Fruit fly (Drosophila melanogaster) whole organism, embryonic: Measurements from ENCODE around the gene CG14120.

Source experiments
- Aef1 ChIP-seq: fragments of 200-800 bp; sonication (Bioruptor generic); IDR thresholded peaks from 3 replicates; pipeline ENCODE4 v1.3.6; 2022; ENCODE audit warnings: missing biosample characterization, missing genetic modification characterization
- B-H1 ChIP-seq: fragments of 200-800 bp; sonication (Bioruptor generic); IDR thresholded peaks from 3 replicates; pipeline ENCODE4 v1.3.6; 2022; ENCODE audit warnings: missing biosample characterization, missing genetic modification characterization
- CG11247 ChIP-seq: fragments of 200-800 bp; sonication (Bioruptor generic); IDR thresholded peaks from 2 replicates; pipeline ENCODE4 v1.3.6; 2022; ENCODE audit warnings: missing biosample characterization, missing genetic modification characterization
- CG12236 ChIP-seq: fragments of 200-800 bp; sonication (Bioruptor generic); optimal IDR thresholded peaks from 2 replicates; lab custom pipeline; 2016; ENCODE audit warnings: missing biosample characterization, missing genetic modification characterization
- CG13123 ChIP-seq: fragments of 200-800 bp; sonication (Bioruptor generic); optimal IDR thresholded peaks from 2 replicates; lab custom pipeline; 2016; ENCODE audit warnings: missing biosample characterization, missing genetic modification characterization
- CG13287 ChIP-seq: fragments of 200-800 bp; sonication (Bioruptor generic); IDR thresholded peaks from 2 replicates; pipeline ENCODE4 v1.3.6; 2022; ENCODE audit warnings: missing biosample characterization, missing genetic modification characterization; ENCODE audit not compliant: partially characterized antibody
- CG14860 ChIP-seq: fragments of 200-800 bp; sonication (Bioruptor generic); IDR thresholded peaks from 3 replicates; pipeline ENCODE4 v1.3.6; 2022; ENCODE audit warnings: missing biosample characterization, missing genetic modification characterization; ENCODE audit not compliant: partially characterized antibody
- CG17829 ChIP-seq: fragments of 200-800 bp; optimal IDR thresholded peaks from 2 replicates; lab custom pipeline; 2019; ENCODE audit warnings: missing biosample characterization, mild to moderate bottlenecking, missing genetic modification characterization, moderate library complexity
- CG2712 ChIP-seq: fragments of 200-800 bp; optimal IDR thresholded peaks from 3 replicates; lab custom pipeline; 2019; ENCODE audit warnings: missing biosample characterization, mild to moderate bottlenecking, missing genetic modification characterization, moderate library complexity
- CG31365 ChIP-seq: fragments of 200-800 bp; sonication (Bioruptor generic); optimal IDR thresholded peaks from 2 replicates; lab custom pipeline; 2018; ENCODE audit warnings: missing biosample characterization, mild to moderate bottlenecking, missing genetic modification characterization
- CG4328 ChIP-seq: fragments of 200-800 bp; sonication (Bioruptor generic); optimal IDR thresholded peaks from 3 replicates; lab custom pipeline; 2017; ENCODE audit warnings: missing biosample characterization, missing genetic modification reagents, missing genetic modification characterization
- CG4617 ChIP-seq: fragments of 200-800 bp; sonication (Bioruptor generic); optimal IDR thresholded peaks from 3 replicates; lab custom pipeline; 2016; ENCODE audit warnings: missing biosample characterization, missing genetic modification characterization, borderline replicate concordance
- CG4707 ChIP-seq: fragments of 200-800 bp; sonication (Bioruptor generic); optimal IDR thresholded peaks from 2 replicates; lab custom pipeline; 2018; ENCODE audit warnings: missing biosample characterization, mild to moderate bottlenecking, missing genetic modification characterization, moderate library complexity
- CG6175 ChIP-seq: fragments of 200-800 bp; sonication (Bioruptor generic); IDR thresholded peaks from 3 replicates; pipeline ENCODE4 v1.3.6; 2022; ENCODE audit warnings: missing biosample characterization, missing genetic modification characterization
- CG6813 ChIP-seq: fragments of 200-800 bp; sonication (Bioruptor generic); optimal IDR thresholded peaks from 2 replicates; lab custom pipeline; 2017; ENCODE audit warnings: missing biosample characterization, missing genetic modification characterization, mild to moderate bottlenecking, moderate library complexity, missing genetic modification reagents
- CG7745 ChIP-seq: fragments of 200-800 bp; sonication (Bioruptor generic); optimal IDR thresholded peaks from 2 replicates; lab custom pipeline; 2018; ENCODE audit warnings: missing biosample characterization, mild to moderate bottlenecking, missing genetic modification characterization, moderate library complexity
- CG8290 ChIP-seq, 3 experiments: fragments of 200-800 bp; sonication (Bioruptor generic); optimal IDR thresholded peaks; 2 replicates each; lab custom pipeline; 2016 to 2019; ENCODE audit warnings: missing biosample characterization in 3 of 3, missing genetic modification characterization in 3 of 3, mild to moderate bottlenecking in 2 of 3, moderate library complexity in 1 of 3
- Camta ChIP-seq: fragments of 200-800 bp; sonication (Bioruptor generic); optimal IDR thresholded peaks from 2 replicates; lab custom pipeline; 2016; ENCODE audit warnings: missing biosample characterization, missing genetic modification characterization
- Dek ChIP-seq: fragments of 200-800 bp; sonication (Bioruptor generic); optimal IDR thresholded peaks from 3 replicates; lab custom pipeline; 2019; ENCODE audit warnings: missing biosample characterization, mild to moderate bottlenecking, missing genetic modification characterization, moderate library complexity
- Dip3 ChIP-seq: fragments of 200-800 bp; sonication (Bioruptor generic); optimal IDR thresholded peaks from 3 replicates; lab custom pipeline; 2016; ENCODE audit warnings: missing biosample characterization, missing genetic modification characterization
- Doc3 ChIP-seq: fragments of 200-800 bp; sonication (Bioruptor generic); IDR thresholded peaks from 3 replicates; pipeline ENCODE4 v1.3.6; 2022; ENCODE audit warnings: missing biosample characterization, missing genetic modification characterization; ENCODE audit not compliant: partially characterized antibody
- Gsc ChIP-seq: fragments of 200-800 bp; sonication (Bioruptor generic); IDR thresholded peaks from 2 replicates; pipeline ENCODE4 v1.3.6; 2022; ENCODE audit warnings: missing biosample characterization, missing genetic modification characterization
- MBD-R2 ChIP-seq: fragments of 200-800 bp; sonication (Bioruptor generic); IDR thresholded peaks from 2 replicates; pipeline ENCODE4 v1.3.6; 2022; ENCODE audit warnings: missing biosample characterization, missing genetic modification characterization
- MESR4 ChIP-seq: fragments of 200-800 bp; sonication (Bioruptor generic); optimal IDR thresholded peaks from 2 replicates; lab custom pipeline; 2018; ENCODE audit warnings: missing biosample characterization, mild to moderate bottlenecking, missing genetic modification characterization, moderate library complexity
- Med ChIP-seq: fragments of 200-800 bp; sonication (Bioruptor generic); peaks from one replicate; lab custom pipeline; 2016; ENCODE audit warnings: missing biosample characterization, missing genetic modification characterization, mild to moderate bottlenecking, inconsistent platforms, moderate library complexity
- Nf-YB ChIP-seq: fragments of 200-800 bp; sonication (Bioruptor generic); optimal IDR thresholded peaks from 3 replicates; lab custom pipeline; 2019; ENCODE audit warnings: missing biosample characterization, mild to moderate bottlenecking, missing genetic modification characterization, moderate library complexity
- Oaz ChIP-seq: fragments of 200-800 bp; sonication (Bioruptor generic); IDR thresholded peaks from 2 replicates; pipeline ENCODE4 v1.3.6; 2022; ENCODE audit warnings: missing biosample characterization, missing genetic modification characterization
- Ptx1 ChIP-seq: fragments of 200-800 bp; sonication (Bioruptor generic); IDR thresholded peaks from 2 replicates; pipeline ENCODE4 v1.3.6; 2022; ENCODE audit warnings: missing biosample characterization, missing genetic modification characterization
- Sry-δ ChIP-seq: fragments of 200-800 bp; sonication (Bioruptor generic); optimal IDR thresholded peaks from 2 replicates; lab custom pipeline; 2016; ENCODE audit warnings: missing biosample characterization, missing genetic modification characterization
- Vsx1 ChIP-seq: fragments of 200-800 bp; sonication (Bioruptor generic); optimal IDR thresholded peaks from 2 replicates; lab custom pipeline; 2017; ENCODE audit warnings: missing biosample characterization, mild to moderate bottlenecking, missing genetic modification characterization, missing genetic modification reagents
- al ChIP-seq: fragments of 200-800 bp; sonication (Bioruptor generic); IDR thresholded peaks from 2 replicates; pipeline ENCODE4 v1.3.6; 2022; ENCODE audit warnings: missing biosample characterization, missing genetic modification characterization
- bigmax ChIP-seq: fragments of 200-800 bp; sonication (Bioruptor generic); optimal IDR thresholded peaks from 2 replicates; lab custom pipeline; 2018; ENCODE audit warnings: missing biosample characterization, mild to moderate bottlenecking, missing genetic modification characterization
- cad ChIP-seq: fragments of >200 bp; optimal IDR thresholded peaks from 2 replicates; lab custom pipeline; 2017; ENCODE audit warnings: missing biosample characterization, missing genetic modification characterization
- cwo ChIP-seq: fragments of 200-800 bp; sonication (Bioruptor generic); optimal IDR thresholded peaks from 3 replicates; lab custom pipeline; 2017; ENCODE audit warnings: missing biosample characterization, missing genetic modification characterization, mild to moderate bottlenecking, moderate library complexity, missing genetic modification reagents
- ewg ChIP-seq: fragments of 200-800 bp; sonication (Bioruptor generic); optimal IDR thresholded peaks from 3 replicates; lab custom pipeline; 2017; ENCODE audit warnings: mild to moderate bottlenecking, missing biosample characterization, missing genetic modification reagents, missing genetic modification characterization
- gce ChIP-seq: fragments of 200-800 bp; sonication (Bioruptor generic); IDR thresholded peaks from 3 replicates; pipeline ENCODE4 v1.3.6; 2022; ENCODE audit warnings: missing biosample characterization, missing genetic modification characterization
- lab ChIP-seq: fragments of 200-800 bp; sonication (Bioruptor generic); optimal IDR thresholded peaks from 3 replicates; lab custom pipeline; 2017; ENCODE audit warnings: missing biosample characterization, missing genetic modification characterization, mild to moderate bottlenecking, moderate library complexity, missing genetic modification reagents
- lola ChIP-seq, 3 experiments: fragments of >200 bp in 2 of 3; fragments of 200-800 bp in 1 of 3; sonication (Bioruptor generic) in 1 of 3; optimal IDR thresholded peaks; 2 replicates each; lab custom pipeline; 2017 to 2019; ENCODE audit warnings: missing biosample characterization in 3 of 3, missing genetic modification characterization in 3 of 3, mild to moderate bottlenecking in 1 of 3, moderate library complexity in 1 of 3
- lov ChIP-seq, 2 experiments: fragments of 200-800 bp in 1 of 2; fragments of >200 bp in 1 of 2; sonication (Bioruptor generic) in 1 of 2; IDR thresholded peaks in 1 of 2; optimal IDR thresholded peaks in 1 of 2; 2 replicates in 1 of 2; 3 replicates in 1 of 2; pipeline versions ENCODE4 v1.3.6 to Lab custom; 2017 to 2022; ENCODE audit warnings: missing biosample characterization in 1 of 2, missing genetic modification characterization in 1 of 2
- otp ChIP-seq: fragments of 200-800 bp; sonication (Bioruptor generic); IDR thresholded peaks from 3 replicates; pipeline ENCODE4, ENCODE4 v1.3.6; 2022; ENCODE audit warnings: missing biosample characterization, missing genetic modification characterization
- p53 ChIP-seq: fragments of 200-800 bp; sonication (Bioruptor generic); optimal IDR thresholded peaks from 2 replicates; lab custom pipeline; 2016; ENCODE audit warnings: missing biosample characterization, missing genetic modification characterization
- phol ChIP-seq: fragments of 200-800 bp; sonication (Bioruptor generic); optimal IDR thresholded peaks from 3 replicates; lab custom pipeline; 2018; ENCODE audit warnings: missing biosample characterization, mild to moderate bottlenecking, missing genetic modification characterization, moderate library complexity
- salm ChIP-seq: fragments of 200-800 bp; sonication (Bioruptor generic); optimal IDR thresholded peaks from 2 replicates; lab custom pipeline; 2018; ENCODE audit warnings: missing biosample characterization, mild to moderate bottlenecking, missing genetic modification characterization
- sens ChIP-seq: fragments of 200-800 bp; sonication (Bioruptor generic); peaks from one replicate; lab custom pipeline; 2016; ENCODE audit warnings: missing biosample characterization, missing genetic modification characterization
- sob ChIP-seq: fragments of 200-800 bp; sonication (Bioruptor generic); IDR thresholded peaks from 2 replicates; pipeline ENCODE4 v1.3.6; 2022; ENCODE audit warnings: missing biosample characterization, missing genetic modification characterization
- z ChIP-seq: fragments of 200-800 bp; sonication (Bioruptor generic); IDR thresholded peaks from 3 replicates; pipeline ENCODE4 v1.3.6; 2022; ENCODE audit warnings: missing biosample characterization, missing genetic modification characterization
- zf30C ChIP-seq: fragments of 200-800 bp; sonication (Bioruptor generic); optimal IDR thresholded peaks from 3 replicates; lab custom pipeline; 2018; ENCODE audit warnings: missing biosample characterization, mild to moderate bottlenecking, missing genetic modification characterization

The CG14120 gene

DNA sequence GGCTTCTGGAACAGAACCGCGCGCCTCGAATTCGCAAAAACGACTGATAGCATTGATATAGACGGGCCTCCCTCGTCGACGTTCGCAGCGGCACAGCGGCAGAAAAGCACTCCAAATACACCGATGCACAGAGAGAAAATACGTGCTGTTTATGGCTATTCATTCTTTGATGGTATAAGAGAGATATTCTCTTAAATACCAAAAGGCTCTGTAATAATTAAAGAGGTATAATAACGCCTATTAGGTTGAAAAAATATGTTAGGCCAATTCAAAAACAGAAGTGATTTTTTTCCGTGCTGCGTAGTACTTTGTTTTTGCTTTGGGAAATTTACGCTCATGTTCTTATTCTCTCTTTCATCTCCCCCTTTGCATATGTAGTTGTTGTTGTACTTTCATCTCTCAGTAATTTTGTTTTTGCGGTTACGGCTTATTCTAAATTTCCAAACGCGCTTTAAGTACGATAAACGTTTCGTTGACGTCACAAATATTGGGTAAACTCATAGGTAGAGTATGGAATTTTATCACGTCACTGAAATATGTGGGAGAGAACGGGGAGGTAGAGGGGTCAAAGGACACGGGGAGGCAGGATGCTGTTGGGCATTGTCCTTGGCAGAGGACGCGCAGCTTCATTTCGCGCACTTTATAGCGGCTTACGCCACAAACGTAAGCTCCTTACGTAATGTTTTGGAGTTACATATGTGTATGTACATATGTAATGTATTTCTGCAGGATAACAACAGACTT is 41.6 kb upstream of the CG14120 start, which contains the start of gene nebu (continued):
- peak; percentile 81 for TF ChIP-seq CG13123 (GFP tag; lab: Kevin White, UChicago)
- peak; percentile 84 for TF ChIP-seq salm
- peak; percentile 92 for TF ChIP-seq CG2712 (tag; lab: Kevin White, UChicago)
- peak; percentile 89 for TF ChIP-seq zf30C (GFP tag; lab: Kevin White, UChicago)
- TF ChIP-seq MBD-R2 = peak; percentile 96
- no peak for TF ChIP-seq Doc3 (GFP tag; lab: Robert Waterston, UW)
- TF ChIP-seq Ptx1 (GFP tag; lab: Robert Waterston, UW) = peak; percentile 97
- peak; percentile 64; the same call in 2 of the 3 replicates for TF ChIP-seq z
- peak; percentile 84 for TF ChIP-seq CG4328
- peak; percentile 94 for TF ChIP-seq B-H1 (GFP tag; lab: Robert Waterston, UW)
- TF ChIP-seq bigmax = peak; percentile 22
- peak; percentile 98 for TF ChIP-seq Dip3 (GFP tag; lab: Kevin White, UChicago)
- TF ChIP-seq Gsc = no peak
- TF ChIP-seq phol (tag; lab: Kevin White, UChicago) = peak; percentile 86
- TF ChIP-seq Dek (tag; lab: Kevin White, UChicago) = peak; percentile 97
- peak; percentile 97 for TF ChIP-seq Aef1 (GFP tag; lab: Robert Waterston, UW)
- TF ChIP-seq CG11247 (GFP tag; lab: Robert Waterston, UW) = peak; percentile 96
- TF ChIP-seq CG4707 = peak; percentile 62
- no peak for TF ChIP-seq lov (optimal IDR thresholded peaks at IDR 0.05; lab: Kevin White, UChicago)
- peak; percentile 88 for TF ChIP-seq lov (GFP tag; IDR thresholded peaks at IDR 0.05; lab: Robert Waterston, UW)
- peak; percentile 95 for TF ChIP-seq CG6175 (GFP tag; lab: Robert Waterston, UW)
- TF ChIP-seq lab (GFP tag; lab: Kevin White, UChicago) = peak; percentile 99
- TF ChIP-seq lola (GFP tag; optimal IDR thresholded peaks at IDR 0.05; lab: Kevin White, UChicago) = peak in 1 of 3 experiments; percentile 71
- TF ChIP-seq Camta (GFP tag; lab: Kevin White, UChicago) = peak; percentile 90
- TF ChIP-seq CG31365 (tag; lab: Kevin White, UChicago) = peak; percentile 84
- peak; percentile 98 for TF ChIP-seq sob
- TF ChIP-seq al (GFP tag; lab: Robert Waterston, UW) = peak; percentile 97; the same call in 1 of the 2 replicates
- peak; percentile 97 for TF ChIP-seq cwo (GFP tag; lab: Kevin White, UChicago)
- TF ChIP-seq Oaz (GFP tag; lab: Robert Waterston, UW) = peak; percentile 92
- TF ChIP-seq otp (GFP tag; lab: Robert Waterston, UW) = peak; percentile 92
- TF ChIP-seq CG6813 = peak; percentile 95
- TF ChIP-seq Sry-δ (GFP tag; lab: Kevin White, UChicago) = peak; percentile 73
- peak; percentile 87 for TF ChIP-seq ewg (GFP tag; lab: Kevin White, UChicago)
- TF ChIP-seq CG8290 (GFP tag; optimal IDR thresholded peaks at IDR 0.05; lab: Kevin White, UChicago) = peak; percentile 26
- TF ChIP-seq CG8290 (tag; optimal IDR thresholded peaks at IDR 0.05; lab: Kevin White, UChicago) = peak in 1 of 2 experiments; percentile 98
- peak; percentile 90 for TF ChIP-seq p53 (GFP tag; lab: Kevin White, UChicago)
- peak; percentile 92 for TF ChIP-seq CG17829 (tag; lab: Kevin White, UChicago)
- peak; percentile 56 for TF ChIP-seq MESR4 (GFP tag; lab: Kevin White, UChicago)
- no peak for TF ChIP-seq CG14860
- TF ChIP-seq Nf-YB (GFP tag; lab: Kevin White, UChicago) = peak; percentile 79
- TF ChIP-seq Vsx1 = peak; percentile 87
- no peak for TF ChIP-seq cad
- TF ChIP-seq sens (GFP tag; lab: Kevin White, UChicago) = peak; percentile 99
- TF ChIP-seq CG12236 = peak; percentile 82
- peak; percentile 99 for TF ChIP-seq Med (GFP tag; lab: Kevin White, UChicago)
- TF ChIP-seq CG7745 (tag; lab: Kevin White, UChicago) = no peak
- peak; percentile 81 for TF ChIP-seq CG4617 (GFP tag; lab: Kevin White, UChicago)
- 0 out of 2 replicates have a peak, but pooled peaks have one; percentile 15 for TF ChIP-seq CG13287 (GFP tag; lab: Robert Waterston, UW)
- peak; percentile 92; the same call in 2 of the 3 replicates for TF ChIP-seq gce (GFP tag; lab: Robert Waterston, UW)
